Worm (Caenorhabditis elegans): ENCODE data around the gene H01M10.2.

H01M10.2 gene

DNA sequence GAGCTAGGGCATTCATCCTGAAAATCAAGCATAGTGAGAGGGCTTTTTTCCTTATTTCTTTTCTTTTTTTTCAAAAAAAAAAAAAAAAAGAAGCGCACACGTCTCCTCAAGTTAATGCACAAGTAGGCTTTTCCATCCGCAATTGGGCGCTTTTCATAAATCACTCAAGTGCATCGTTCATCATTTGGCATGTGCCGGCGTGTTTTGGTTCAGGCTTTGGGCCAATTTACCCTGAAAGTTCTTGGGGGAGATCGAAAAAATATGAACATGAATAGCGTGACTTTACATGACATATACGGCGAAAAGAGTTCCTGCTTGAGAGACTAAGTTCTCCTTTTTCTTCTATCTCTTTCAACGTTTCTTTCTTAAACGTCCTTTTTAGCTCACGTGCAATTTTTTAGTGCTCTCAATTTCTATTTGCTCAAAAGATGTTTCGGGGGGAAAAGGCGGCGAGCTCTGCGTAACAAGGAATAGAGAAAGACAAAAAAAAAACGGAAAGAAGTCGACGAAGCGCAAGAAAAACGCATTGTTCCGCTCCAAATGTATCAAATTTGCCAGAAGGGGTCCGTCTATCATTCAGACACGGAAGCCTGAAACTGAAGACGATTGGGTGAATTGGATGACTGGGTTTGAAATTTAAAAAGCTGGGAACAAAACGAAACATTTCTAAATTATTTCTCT lies 15.6 kb upstream of the H01M10.2 start:
- TF ChIP-seq ceh-45 (GFP tag; IDR thresholded peaks at IDR 0.05) (no peak), unc-42 (tag; optimal IDR thresholded peaks at IDR 0.05) (peak; percentile 23)

DNA sequence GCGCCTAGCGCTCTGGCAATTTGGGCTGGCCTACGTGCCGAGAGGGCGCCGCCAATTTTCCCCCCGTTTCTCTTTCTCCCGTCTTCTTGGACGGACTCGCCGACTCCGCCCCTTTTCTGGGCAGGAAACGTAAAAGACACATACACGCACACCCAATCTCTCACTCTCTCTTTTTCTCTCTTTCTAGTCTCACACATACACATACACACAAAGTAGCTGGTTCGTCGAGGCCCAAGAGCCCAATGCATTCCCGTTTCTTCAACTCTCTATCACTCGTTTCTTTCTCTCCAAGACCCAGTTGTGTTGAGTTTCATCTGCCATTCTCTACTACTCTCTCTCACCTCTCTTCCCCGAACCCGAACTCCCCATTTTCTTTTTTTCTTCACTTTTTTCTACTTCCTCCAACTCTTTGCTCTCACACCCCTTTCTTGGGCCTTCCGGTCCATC lies 13.3 kb upstream of the H01M10.2 start:
- TF ChIP-seq unc-55 (GFP tag; optimal IDR thresholded peaks at IDR 0.05) (peak; percentile 24), mec-3 (tag; optimal IDR thresholded peaks at IDR 0.05; ENCODE audit: borderline replicate concordance) (no peak), ceh-34 (tag; optimal IDR thresholded peaks at IDR 0.05) (peak; percentile 53), pag-3 (tag; optimal IDR thresholded peaks at IDR 0.05; ENCODE audit: borderline replicate concordance) (no peak), C38D4.7 (GFP tag; optimal IDR thresholded peaks at IDR 0.05) (peak; percentile 14), ceh-14 (tag; optimal IDR thresholded peaks at IDR 0.05) (peak; percentile 74), sdc-2 (tag; optimal IDR thresholded peaks at IDR 0.05) (peak; percentile 2), C08G9.2 (tag; optimal IDR thresholded peaks at IDR 0.05) (peak; percentile 40), syd-9 (tag; optimal IDR thresholded peaks at IDR 0.05) (peak; percentile 54), tbx-2 (tag; optimal IDR thresholded peaks at IDR 0.05) (peak; percentile 65), hlh-6 (tag; optimal IDR thresholded peaks at IDR 0.05) (peak; percentile 74), nfya-1 (tag; optimal IDR thresholded peaks at IDR 0.05) (peak; percentile 61), hlh-13 (GFP tag; optimal IDR thresholded peaks at IDR 0.05) (no peak), ceh-31 (tag; optimal IDR thresholded peaks at IDR 0.05) (peak; percentile 78), unc-42 (tag; optimal IDR thresholded peaks at IDR 0.05) (peak; percentile 75), ceh-18 (tag; optimal IDR thresholded peaks at IDR 0.05) (peak; percentile 93), tbx-7 (tag; optimal IDR thresholded peaks at IDR 0.05) (no peak), fkh-6 (tag; optimal IDR thresholded peaks at IDR 0.05) (peak; percentile 37), rnt-1 (tag; optimal IDR thresholded peaks at IDR 0.05) (peak; percentile 72), sox-2 (GFP tag; IDR thresholded peaks at IDR 0.05) (no peak), fax-1 (tag; optimal IDR thresholded peaks at IDR 0.05) (peak; percentile 16), F13H6.1 (tag; optimal IDR thresholded peaks at IDR 0.05) (peak; percentile 37)

DNA sequence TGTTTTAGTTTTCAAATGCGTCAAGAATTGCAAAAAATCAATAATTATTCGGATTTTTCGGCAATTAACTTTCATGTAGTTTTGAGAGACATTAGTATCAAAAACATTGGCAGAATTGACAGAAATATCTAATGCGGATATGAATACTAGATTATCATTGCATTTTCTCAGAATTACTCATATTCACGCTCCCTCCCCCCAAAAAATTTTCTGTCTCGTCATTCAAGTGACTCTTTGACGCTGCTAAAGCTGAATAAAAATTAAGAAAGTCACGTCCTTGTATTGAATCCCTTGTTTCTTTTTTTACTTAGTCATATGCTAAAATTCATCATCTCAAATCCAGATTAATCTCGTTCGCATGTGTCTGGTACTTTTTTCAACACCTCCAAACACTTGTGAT lies 11.1 kb upstream of the H01M10.2 start:
- TF ChIP-seq ceh-2 (tag; optimal IDR thresholded peaks at IDR 0.05) (no peak), sox-2 (GFP tag; IDR thresholded peaks at IDR 0.05) (no peak), pros-1 (tag; optimal IDR thresholded peaks at IDR 0.05) (no peak), lin-11 (tag; optimal IDR thresholded peaks at IDR 0.05) (no peak), tbx-2 (tag; optimal IDR thresholded peaks at IDR 0.05) (no peak), nhr-11 (tag; optimal IDR thresholded peaks at IDR 0.05) (no peak), pax-1 (tag; optimal IDR thresholded peaks at IDR 0.05) (no peak), pha-4 (tag; optimal IDR thresholded peaks at IDR 0.05) (no peak), ceh-14 (tag; optimal IDR thresholded peaks at IDR 0.05) (no peak), eyg-1 (tag; optimal IDR thresholded peaks at IDR 0.05) (no peak), ama-1 (optimal IDR thresholded peaks at IDR 0.05) (no peak)

DNA sequence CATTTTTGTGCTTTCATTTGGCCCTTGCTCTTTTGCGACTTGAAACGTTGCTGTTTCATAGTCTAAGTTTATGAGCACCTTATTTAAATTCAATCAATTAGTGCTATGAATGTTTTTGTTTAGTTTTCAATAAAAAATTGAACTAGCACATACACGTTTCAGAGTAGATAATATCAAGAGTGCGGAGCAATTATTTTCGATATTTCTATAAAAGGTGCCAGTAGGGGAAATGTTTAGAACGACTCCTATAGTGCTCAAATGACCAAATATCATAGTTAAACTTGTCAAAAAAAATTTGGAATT lies 10.2 kb upstream of the H01M10.2 start:
- TF ChIP-seq sdc-2 (tag; optimal IDR thresholded peaks at IDR 0.05) (no peak), elt-2 (tag; optimal IDR thresholded peaks at IDR 0.05) (no peak), pha-4 (tag; optimal IDR thresholded peaks at IDR 0.05) (no peak), C08G9.2 (tag; optimal IDR thresholded peaks at IDR 0.05) (no peak), ceh-48 (tag; optimal IDR thresholded peaks at IDR 0.05) (no peak), ama-1 (optimal IDR thresholded peaks at IDR 0.05) (no peak), hlh-13 (GFP tag; optimal IDR thresholded peaks at IDR 0.05) (no peak), hlh-30 (tag; optimal IDR thresholded peaks at IDR 0.05; ENCODE audit: insufficient read depth) (no peak)

All from whole organism, late embryonic.